Fruit fly (Drosophila melanogaster): ENCODE data around the gene CG32264.

The CG32264 gene

DNA sequence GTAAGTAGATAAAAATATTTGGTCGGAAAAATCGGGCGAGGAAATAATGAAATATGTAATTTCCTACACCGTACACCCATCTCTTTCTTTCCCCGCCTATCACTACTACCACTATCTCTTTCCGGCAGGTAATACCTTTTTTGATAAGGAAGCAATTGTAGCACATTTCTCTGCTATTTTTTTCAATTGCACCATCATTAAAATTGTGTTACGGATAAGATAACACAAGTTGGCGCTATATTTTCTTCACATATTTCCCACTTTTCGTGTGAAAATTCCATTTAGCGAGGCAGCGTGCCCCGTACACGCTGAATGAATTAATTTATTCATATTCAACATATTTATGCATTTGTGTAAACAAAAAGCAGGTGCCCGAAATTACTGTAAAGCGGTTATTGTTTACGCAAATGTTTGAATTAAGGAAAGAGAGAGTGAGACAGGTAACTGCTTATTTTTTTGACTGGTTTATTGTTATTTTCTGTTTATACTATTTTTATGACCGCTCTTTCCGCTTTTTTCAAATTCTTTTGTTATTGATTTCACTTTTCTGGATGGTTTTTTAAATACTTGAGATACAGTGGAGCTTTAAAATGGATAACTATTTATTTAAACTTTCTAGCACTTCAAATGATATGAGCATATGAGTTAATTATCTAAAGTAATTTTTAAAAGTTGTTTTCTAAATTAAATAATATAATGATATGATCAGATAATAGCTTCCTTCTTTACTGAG, 19.7 kb downstream of the CG32264 start:
- TF ChIP-seq Sin3A (optimal IDR thresholded peaks at IDR 0.05) = no peak
- no peak for TF ChIP-seq h (optimal IDR thresholded peaks at IDR 0.05)
- TF ChIP-seq Myc (optimal IDR thresholded peaks at IDR 0.05) = no peak

DNA sequence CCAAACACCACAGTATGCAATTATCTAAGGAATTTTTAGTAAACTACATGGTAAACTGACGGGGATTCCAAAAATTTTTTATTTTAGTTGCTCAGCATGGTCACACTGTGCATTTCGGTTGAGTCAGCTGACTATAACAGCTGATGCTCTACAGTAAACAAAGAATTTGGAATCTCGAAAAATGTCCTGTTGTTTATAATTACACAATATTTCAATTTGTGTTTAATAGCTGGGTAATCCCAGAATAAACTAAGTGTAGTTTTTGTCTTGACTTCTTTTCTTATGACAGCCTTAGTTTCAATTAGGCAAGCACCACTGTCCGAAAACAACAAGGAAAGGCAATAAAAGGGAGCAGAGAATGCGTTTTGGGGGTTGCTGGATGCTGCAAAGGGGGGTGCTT, 20.6 kb downstream of the CG32264 start:
- TF ChIP-seq insv (optimal IDR thresholded peaks at IDR 0.05) (no peak), Sin3A (optimal IDR thresholded peaks at IDR 0.05) (no peak), ttk (optimal IDR thresholded peaks at IDR 0.05) (no peak), Myc (optimal IDR thresholded peaks at IDR 0.05) (no peak), psq (optimal IDR thresholded peaks at IDR 0.05) (no peak), h (optimal IDR thresholded peaks at IDR 0.05) (no peak)

DNA sequence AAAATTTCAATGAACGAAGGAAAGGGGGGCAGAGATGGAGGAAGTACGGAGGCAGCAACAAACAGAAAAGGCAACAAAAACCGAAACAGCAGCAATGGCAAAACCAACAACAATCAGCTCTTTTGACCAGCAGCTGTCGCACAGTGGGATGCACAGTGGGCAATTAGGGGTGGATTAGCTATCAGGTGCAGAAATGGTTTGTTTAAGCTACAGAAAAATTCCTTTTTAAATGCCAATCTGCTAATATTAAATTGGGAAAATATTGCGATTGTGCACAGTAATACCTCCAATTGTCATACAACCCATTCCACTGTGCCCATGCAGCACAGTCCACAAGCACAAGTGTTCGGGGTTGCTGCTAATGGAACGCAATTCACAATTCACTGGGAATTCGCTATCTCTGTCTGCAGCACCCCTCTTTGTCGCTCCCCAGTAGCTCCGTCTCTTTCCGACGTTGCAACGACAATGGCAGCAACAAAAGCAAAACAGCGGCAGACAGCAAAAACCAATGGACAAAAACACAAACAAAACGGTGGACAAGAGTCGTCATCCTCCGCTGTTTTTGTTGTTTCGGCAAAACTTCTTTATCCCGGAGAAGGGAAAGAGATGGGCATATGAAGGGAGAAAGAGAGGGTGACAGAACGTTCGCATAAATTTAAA, 21.1 kb downstream of the CG32264 start:
- TF ChIP-seq Sin3A (optimal IDR thresholded peaks at IDR 0.05) (no peak), Myc (optimal IDR thresholded peaks at IDR 0.05) (no peak), insv (optimal IDR thresholded peaks at IDR 0.05) (no peak), psq (optimal IDR thresholded peaks at IDR 0.05) (no peak), h (optimal IDR thresholded peaks at IDR 0.05) (no peak), ttk (optimal IDR thresholded peaks at IDR 0.05) (no peak)

DNA sequence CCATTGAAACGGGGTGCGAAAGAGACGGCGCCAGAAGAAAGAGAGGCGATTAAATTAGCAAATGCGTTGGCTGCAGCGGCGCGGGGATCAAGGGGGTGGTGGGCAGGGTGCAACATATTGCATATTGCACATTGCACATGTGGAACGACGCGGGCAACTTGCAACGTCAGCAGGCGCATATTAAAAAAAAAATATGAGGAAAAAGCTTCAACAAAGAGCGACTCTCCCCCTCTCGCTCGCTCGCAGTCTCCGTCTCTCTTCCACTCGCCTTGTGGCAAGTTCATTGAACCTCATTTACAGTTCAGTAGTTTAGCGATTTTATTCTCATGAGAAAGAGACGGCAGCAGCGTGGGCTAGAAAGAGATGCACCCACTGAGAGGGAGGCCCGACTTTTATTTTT, 22.3 kb downstream of the CG32264 start:
- no peak for TF ChIP-seq Sin3A (optimal IDR thresholded peaks at IDR 0.05)
- TF ChIP-seq psq (optimal IDR thresholded peaks at IDR 0.05) = no peak
- TF ChIP-seq insv (optimal IDR thresholded peaks at IDR 0.05) = no peak
- TF ChIP-seq Myc (optimal IDR thresholded peaks at IDR 0.05) = no peak
- TF ChIP-seq ttk (optimal IDR thresholded peaks at IDR 0.05) = no peak

DNA sequence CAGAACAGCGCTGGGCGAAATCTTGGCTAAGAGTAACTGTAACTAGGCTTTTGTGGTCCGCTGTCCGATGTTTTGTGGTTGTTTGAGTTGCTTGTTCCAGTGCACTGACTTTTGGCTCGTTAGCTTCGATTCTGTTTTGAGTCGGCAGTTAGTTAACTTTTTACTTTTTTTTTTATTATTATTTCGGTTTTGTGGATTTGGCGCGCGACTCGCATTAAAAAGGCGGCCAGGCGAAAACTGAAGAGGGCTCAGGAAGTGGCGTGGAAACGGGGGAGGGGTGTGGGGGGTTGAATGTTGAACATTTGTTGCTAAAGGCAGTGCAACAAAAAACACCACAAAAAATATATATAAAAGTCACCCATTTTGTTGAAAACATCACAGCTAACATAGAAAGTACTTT, 22.8 kb downstream of the CG32264 start:
- TF ChIP-seq ttk (optimal IDR thresholded peaks at IDR 0.05) (no peak), h (optimal IDR thresholded peaks at IDR 0.05) (no peak), Sin3A (optimal IDR thresholded peaks at IDR 0.05) (no peak), insv (optimal IDR thresholded peaks at IDR 0.05) (no peak), psq (optimal IDR thresholded peaks at IDR 0.05) (no peak), Myc (optimal IDR thresholded peaks at IDR 0.05) (no peak)

DNA sequence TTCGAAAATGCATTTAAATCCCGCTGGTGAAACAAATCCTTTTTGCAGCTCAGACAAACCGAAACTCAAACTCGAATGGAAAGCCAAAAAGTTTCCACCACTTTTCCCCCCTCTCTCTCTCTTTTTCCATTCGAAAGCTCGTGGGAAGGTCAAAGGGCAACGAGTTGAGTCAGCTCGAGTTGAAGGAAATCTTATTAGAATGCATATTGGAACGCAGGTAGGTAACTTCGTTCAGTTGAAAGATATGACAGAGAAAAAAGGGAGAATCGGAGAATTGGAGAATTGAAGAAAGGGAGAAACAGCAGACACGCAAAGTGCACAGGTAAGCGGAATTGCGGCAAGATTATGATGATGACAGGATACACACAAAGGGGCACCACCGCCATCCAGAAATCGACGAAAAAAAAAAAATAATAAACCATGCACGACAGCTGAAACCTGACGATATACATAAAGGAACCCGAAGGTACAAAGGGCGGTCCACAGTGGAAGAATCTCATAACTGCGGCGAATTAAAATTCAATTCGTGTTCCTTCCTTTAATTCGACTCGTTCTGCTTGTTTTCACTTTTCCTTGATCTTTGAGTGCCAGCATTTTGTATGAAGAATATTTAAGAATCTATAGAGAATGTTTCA, 23.6 kb downstream of the CG32264 start:
- TF ChIP-seq h (optimal IDR thresholded peaks at IDR 0.05) (no peak), Myc (optimal IDR thresholded peaks at IDR 0.05) (no peak), ttk (optimal IDR thresholded peaks at IDR 0.05) (no peak), psq (optimal IDR thresholded peaks at IDR 0.05) (no peak), Sin3A (optimal IDR thresholded peaks at IDR 0.05) (no peak), insv (optimal IDR thresholded peaks at IDR 0.05) (no peak)

DNA sequence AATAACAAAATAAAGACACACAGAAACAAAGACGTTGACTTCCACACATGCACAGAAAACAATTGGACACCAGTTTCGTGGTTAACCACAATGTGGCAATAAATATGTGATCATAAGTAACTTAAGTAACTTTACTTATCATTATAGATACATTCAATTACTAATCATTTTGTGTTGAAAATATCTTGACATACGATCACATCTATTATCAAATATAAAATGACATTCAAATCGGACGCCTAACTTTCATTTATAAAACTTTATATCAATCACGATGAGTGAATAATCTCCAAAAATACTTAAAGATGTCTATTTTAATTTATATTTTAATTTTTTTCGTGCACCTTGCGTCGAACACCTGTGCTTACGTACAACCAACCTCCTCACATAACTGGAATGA, 27.8 kb downstream of the CG32264 start:
- TF ChIP-seq insv (optimal IDR thresholded peaks at IDR 0.05) (no peak), Sin3A (optimal IDR thresholded peaks at IDR 0.05) (no peak), h (optimal IDR thresholded peaks at IDR 0.05) (no peak), ttk (optimal IDR thresholded peaks at IDR 0.05) (no peak), psq (optimal IDR thresholded peaks at IDR 0.05) (no peak), Myc (optimal IDR thresholded peaks at IDR 0.05) (no peak)

DNA sequence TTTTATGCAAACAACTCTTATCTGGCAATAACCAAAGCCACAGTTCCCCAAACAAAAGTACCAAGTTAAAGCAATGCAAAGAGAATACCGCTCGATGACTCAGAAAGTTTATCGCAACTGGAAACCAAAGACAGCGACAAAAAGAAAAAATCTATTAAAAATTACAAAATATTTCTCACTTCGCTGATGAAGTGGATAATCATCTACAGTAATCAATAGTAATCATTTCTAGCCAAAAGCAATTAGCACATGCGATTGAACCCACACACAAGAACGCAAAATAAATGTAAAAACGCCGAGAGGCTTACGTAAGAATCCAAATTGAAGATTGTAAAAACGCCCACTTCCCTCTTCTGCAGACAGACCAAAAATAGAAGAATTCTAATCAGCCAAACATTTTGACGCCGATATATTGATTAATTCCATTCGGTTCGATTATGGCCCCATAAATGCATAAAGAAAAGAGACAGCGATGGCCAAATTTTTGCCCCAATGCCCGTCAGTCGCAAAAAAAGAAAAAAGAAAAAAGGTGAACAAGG, 29.6 kb downstream of the CG32264 start:
- TF ChIP-seq Sin3A (optimal IDR thresholded peaks at IDR 0.05) (no peak), Myc (optimal IDR thresholded peaks at IDR 0.05) (no peak), ttk (optimal IDR thresholded peaks at IDR 0.05) (no peak), insv (optimal IDR thresholded peaks at IDR 0.05) (no peak), h (optimal IDR thresholded peaks at IDR 0.05) (no peak)

DNA sequence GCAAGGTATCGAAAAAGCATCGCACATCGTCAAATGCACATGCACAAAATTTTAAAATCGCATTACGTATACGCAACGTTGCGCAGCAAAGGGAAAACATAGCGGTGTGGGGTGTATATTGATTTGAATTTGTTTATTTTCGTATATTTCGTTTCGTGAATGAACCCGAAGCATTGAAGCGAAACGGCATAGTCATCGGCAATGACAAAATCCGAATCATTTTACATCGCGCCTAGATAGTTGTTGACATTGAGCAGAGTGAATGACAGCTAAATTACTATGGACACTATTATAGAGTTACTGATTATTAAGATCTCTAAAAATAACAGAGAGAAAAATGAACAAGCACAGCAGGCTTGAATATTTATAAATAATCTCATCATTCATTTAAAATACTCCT, 32.9 kb downstream of the CG32264 start:
- no peak for TF ChIP-seq Sin3A (optimal IDR thresholded peaks at IDR 0.05)
- TF ChIP-seq Myc (optimal IDR thresholded peaks at IDR 0.05) = no peak
- no peak for TF ChIP-seq psq (optimal IDR thresholded peaks at IDR 0.05)
- no peak for TF ChIP-seq ttk (optimal IDR thresholded peaks at IDR 0.05)
- no peak for TF ChIP-seq insv (optimal IDR thresholded peaks at IDR 0.05)
- TF ChIP-seq h (optimal IDR thresholded peaks at IDR 0.05) = no peak

DNA sequence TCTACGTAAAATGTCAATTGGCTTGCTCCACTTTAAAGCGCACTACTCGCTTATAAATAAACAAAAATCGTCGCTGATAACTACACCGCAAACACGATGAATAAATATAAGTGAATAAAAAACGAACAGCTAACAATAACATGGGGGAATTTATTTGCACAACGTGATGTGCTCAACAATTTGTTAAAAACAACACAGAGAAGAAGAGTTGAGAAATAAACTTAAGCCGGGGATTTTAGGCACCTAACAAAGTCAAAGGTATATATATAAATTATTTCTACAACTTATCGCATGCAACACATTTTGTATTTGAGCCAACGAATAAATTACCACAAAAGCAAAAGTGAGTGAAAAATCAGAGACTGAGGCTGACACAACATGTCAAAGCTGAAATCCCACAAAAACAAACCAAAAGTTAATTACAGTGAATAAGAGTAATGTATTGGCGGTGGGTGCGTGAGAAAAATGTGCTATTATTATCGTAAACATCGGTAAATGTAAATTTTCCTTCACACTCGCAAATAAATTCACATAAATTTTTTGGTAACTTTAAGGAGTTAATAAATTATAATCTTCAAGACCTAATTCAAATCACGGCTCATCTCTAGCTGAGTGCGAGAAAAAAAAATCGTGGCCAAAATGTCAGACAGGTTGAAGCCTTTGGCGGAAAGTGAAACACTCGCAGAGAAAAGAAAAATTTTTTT, 33.8 kb downstream of the CG32264 start:
- TF ChIP-seq psq (optimal IDR thresholded peaks at IDR 0.05) (no peak), ttk (optimal IDR thresholded peaks at IDR 0.05) (no peak), h (optimal IDR thresholded peaks at IDR 0.05) (no peak), Sin3A (optimal IDR thresholded peaks at IDR 0.05) (no peak), insv (optimal IDR thresholded peaks at IDR 0.05) (no peak), Myc (optimal IDR thresholded peaks at IDR 0.05) (no peak)

DNA sequence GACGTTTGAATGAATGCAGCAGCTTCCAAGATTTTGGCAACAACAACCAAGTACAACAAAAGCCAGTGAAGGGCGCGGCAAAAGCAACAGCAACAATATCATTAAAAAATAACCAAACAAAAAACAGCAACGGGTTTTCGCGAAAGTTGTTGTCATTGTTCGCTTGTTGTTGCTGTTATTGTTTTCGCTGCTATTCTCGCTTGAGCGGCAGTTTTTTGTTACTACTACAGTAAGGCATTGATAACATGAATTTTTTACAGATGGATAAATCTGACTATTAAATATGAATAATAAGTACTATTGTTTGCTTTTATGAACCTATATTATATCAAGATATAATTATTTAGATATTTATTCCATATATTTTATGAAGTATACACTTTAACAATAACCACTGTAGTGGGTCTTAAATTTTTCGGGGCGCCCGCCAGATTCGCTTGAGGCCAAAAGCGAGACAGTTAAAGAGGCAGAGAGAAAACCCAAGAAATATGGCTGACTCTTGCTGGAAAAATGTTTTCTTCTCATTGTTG, 34.8 kb downstream of the CG32264 start:
- no peak for TF ChIP-seq psq (optimal IDR thresholded peaks at IDR 0.05)
- no peak for TF ChIP-seq insv (optimal IDR thresholded peaks at IDR 0.05)
- no peak for TF ChIP-seq Myc (optimal IDR thresholded peaks at IDR 0.05)
- no peak for TF ChIP-seq Sin3A (optimal IDR thresholded peaks at IDR 0.05)
- no peak for TF ChIP-seq h (optimal IDR thresholded peaks at IDR 0.05)
- no peak for TF ChIP-seq ttk (optimal IDR thresholded peaks at IDR 0.05)

Measured in Kc167 (cell line).